Worm (Caenorhabditis elegans) whole organism, mixed stage, embryonic: Measurements from ENCODE around the gene srh-23.

Experiments used
- M03D4.4 ChIP-seq: sonication (generic microtip); optimal IDR thresholded peaks from 2 replicates; lab custom pipeline; 2017; ENCODE audit warnings: mild to moderate bottlenecking, missing genetic modification characterization, missing compliant biosample characterization
- blmp-1 ChIP-seq: fragments of 150-350 bp; optimal IDR thresholded peaks from 2 replicates; lab custom pipeline; 2014; ENCODE audit warnings: missing biosample characterization, missing genetic modification characterization
- ceh-39 ChIP-seq: fragments of 150-350 bp; optimal IDR thresholded peaks from 2 replicates; lab custom pipeline; 2014; ENCODE audit warnings: missing biosample characterization, missing genetic modification characterization
- ceh-43 ChIP-seq: fragments of 200-800 bp; sonication (Bioruptor generic); optimal IDR thresholded peaks from 2 replicates; lab custom pipeline; 2018; ENCODE audit warnings: mild to moderate bottlenecking, missing genetic modification characterization, moderate library complexity, missing compliant biosample characterization
- ceh-83 ChIP-seq: fragments of 200-800 bp; sonication (Bioruptor generic); optimal IDR thresholded peaks from 2 replicates; lab custom pipeline; 2018; ENCODE audit warnings: mild to moderate bottlenecking, missing genetic modification characterization, missing compliant biosample characterization
- ces-1 ChIP-seq: fragments of 150-350 bp; optimal IDR thresholded peaks from 2 replicates; lab custom pipeline; 2014; ENCODE audit warnings: missing biosample characterization, missing genetic modification reagents, missing genetic modification characterization
- cnd-1 ChIP-seq: fragments of 200-800 bp; sonication (Bioruptor generic); optimal IDR thresholded peaks from 2 replicates; lab custom pipeline; 2018; ENCODE audit warnings: mild to moderate bottlenecking, missing genetic modification characterization, missing compliant biosample characterization
- drap-1 ChIP-seq: fragments of 200-800 bp; sonication (Bioruptor generic); optimal IDR thresholded peaks from 3 replicates; lab custom pipeline; 2018; ENCODE audit warnings: mild to moderate bottlenecking, missing genetic modification characterization, missing compliant biosample characterization
- elt-1 ChIP-seq: sonication (generic microtip); optimal IDR thresholded peaks from 2 replicates; lab custom pipeline; 2017; ENCODE audit warnings: missing genetic modification characterization, mild to moderate bottlenecking, missing compliant biosample characterization, antibody characterized with exemption, moderate library complexity, borderline replicate concordance; ENCODE audit not compliant: insufficient read depth
- elt-3 ChIP-seq: fragments of 150-350 bp; optimal IDR thresholded peaks from 2 replicates; lab custom pipeline; 2014; ENCODE audit warnings: missing biosample characterization, missing genetic modification characterization
- flh-1 ChIP-seq: fragments of 200-800 bp; sonication (Bioruptor generic); optimal IDR thresholded peaks from 2 replicates; lab custom pipeline; 2018; ENCODE audit warnings: mild to moderate bottlenecking, missing genetic modification characterization, moderate library complexity, missing compliant biosample characterization
- hlh-1 ChIP-seq: fragments of 150-350 bp; optimal IDR thresholded peaks from 2 replicates; lab custom pipeline; 2014; ENCODE audit warnings: missing biosample characterization, missing genetic modification reagents, missing genetic modification characterization
- lin-32 ChIP-seq: fragments of 200-800 bp; sonication (Bioruptor generic); optimal IDR thresholded peaks from 2 replicates; lab custom pipeline; 2018; ENCODE audit warnings: mild to moderate bottlenecking, missing genetic modification characterization, missing compliant biosample characterization
- lsy-2 ChIP-seq: fragments of 150-350 bp; optimal IDR thresholded peaks from 2 replicates; lab custom pipeline; 2014; ENCODE audit warnings: missing biosample characterization, missing genetic modification characterization
- mep-1 ChIP-seq: fragments of 150-350 bp; optimal IDR thresholded peaks from 2 replicates; lab custom pipeline; 2017; ENCODE audit warnings: missing biosample characterization, missing genetic modification reagents, missing genetic modification characterization, inconsistent platforms
- mls-2 ChIP-seq: sonication (generic microtip); optimal IDR thresholded peaks from 2 replicates; lab custom pipeline; 2016; ENCODE audit warnings: mild to moderate bottlenecking, missing genetic modification characterization, moderate library complexity, missing compliant biosample characterization
- nhr-2 ChIP-seq: fragments of 150-350 bp; optimal IDR thresholded peaks from 2 replicates; lab custom pipeline; 2014; ENCODE audit warnings: missing biosample characterization, missing genetic modification characterization
- nhr-237 ChIP-seq: fragments of 150-350 bp; optimal IDR thresholded peaks from 2 replicates; lab custom pipeline; 2014; ENCODE audit warnings: missing biosample characterization, missing genetic modification characterization
- nhr-28 ChIP-seq: fragments of 150-350 bp; optimal IDR thresholded peaks from 2 replicates; lab custom pipeline; 2014; ENCODE audit warnings: missing biosample characterization, missing genetic modification characterization
- nhr-76 ChIP-seq: sonication (generic microtip); optimal IDR thresholded peaks from 2 replicates; lab custom pipeline; 2017; ENCODE audit warnings: missing biosample characterization, missing genetic modification characterization
- pha-4 ChIP-seq: fragments of 150-350 bp; optimal IDR thresholded peaks from 2 replicates; lab custom pipeline; 2018; ENCODE audit warnings: missing biosample characterization, missing genetic modification reagents, missing genetic modification characterization
- sem-2 ChIP-seq: fragments of 200-800 bp; sonication (Bioruptor generic); optimal IDR thresholded peaks from 2 replicates; lab custom pipeline; 2018; ENCODE audit warnings: mild to moderate bottlenecking, missing genetic modification characterization, missing compliant biosample characterization
- snpc-4 ChIP-seq: fragments of 150-350 bp; optimal IDR thresholded peaks from 2 replicates; lab custom pipeline; 2014; ENCODE audit warnings: missing biosample characterization, missing genetic modification characterization
- sptf-1 ChIP-seq: sonication (generic microtip); optimal IDR thresholded peaks from 2 replicates; lab custom pipeline; 2017; ENCODE audit warnings: mild to moderate bottlenecking, missing genetic modification characterization, moderate library complexity, missing compliant biosample characterization
- tbx-8 ChIP-seq: fragments of 200-800 bp; sonication (Bioruptor generic); optimal IDR thresholded peaks from 2 replicates; lab custom pipeline; 2018; ENCODE audit warnings: mild to moderate bottlenecking, missing genetic modification characterization, moderate library complexity, missing compliant biosample characterization
- unc-120 ChIP-seq: sonication (generic microtip); optimal IDR thresholded peaks from 2 replicates; lab custom pipeline; 2017; ENCODE audit warnings: missing genetic modification characterization, missing compliant biosample characterization; ENCODE audit not compliant: poor library complexity, severe bottlenecking
- unc-39 ChIP-seq: fragments of 150-350 bp; optimal IDR thresholded peaks from 2 replicates; lab custom pipeline; 2014; ENCODE audit warnings: missing biosample characterization, missing genetic modification characterization
- unc-62 ChIP-seq: fragments of 150-350 bp; optimal IDR thresholded peaks from 2 replicates; lab custom pipeline; 2014; ENCODE audit warnings: missing biosample characterization, missing genetic modification reagents, missing genetic modification characterization
- zip-8 ChIP-seq: fragments of 150-350 bp; optimal IDR thresholded peaks from 2 replicates; lab custom pipeline; 2014; ENCODE audit warnings: missing biosample characterization, missing genetic modification characterization

srh-23 gene

ce11 chrV:4964671-4965420 is 43.9 kb downstream of the srh-23 start:
- TF ChIP-seq zip-8 (tag; lab: Kevin White, UChicago) (peak; percentile 98), nhr-237 (no peak)

- TF ChIP-seq nhr-2 (tag; lab: Kevin White, UChicago) (no peak), nhr-76 (no peak), lin-32 (GFP tag; lab: Kevin White, UChicago) (no peak), sptf-1 (peak; percentile 21), ceh-43 (no peak), nhr-237 (no peak), unc-62 (peak; percentile 7), M03D4.4 (tag; lab: Kevin White, UChicago) (no peak), cnd-1 (no peak), elt-1 (peak; percentile 89), pha-4 (tag; lab: Kevin White, UChicago) (no peak), mep-1 (no peak), unc-120 (no peak), mls-2 (tag; lab: Kevin White, UChicago) (no peak), ceh-39 (tag; lab: Kevin White, UChicago) (no peak), ces-1 (no peak), snpc-4 (tag; lab: Kevin White, UChicago) (no peak), zip-8 (tag; lab: Kevin White, UChicago) (no peak), lsy-2 (tag; lab: Kevin White, UChicago) (no peak), nhr-28 (tag; lab: Kevin White, UChicago) (no peak)
- TF ChIP-seq, all 35 proteins: peak for 3
These were observed 44.9 kb downstream of the srh-23 start for ce11 chrV:4965790-4966189.

ce11 chrV:4967238-4967637 is 46.3 kb downstream of the srh-23 start:
- TF ChIP-seq cnd-1 (peak; percentile 28), ceh-43 (peak; percentile 71), unc-120 (peak; percentile 9), unc-62 (peak; percentile 20), nhr-2 (tag; lab: Kevin White, UChicago) (peak; percentile 52), tbx-8 (GFP tag; lab: Kevin White, UChicago) (no peak), unc-39 (tag; lab: Kevin White, UChicago) (peak; percentile 66), sptf-1 (peak; percentile 38), M03D4.4 (tag; lab: Kevin White, UChicago) (no peak), ces-1 (peak; percentile 96), flh-1 (GFP tag; lab: Kevin White, UChicago) (no peak), zip-8 (tag; lab: Kevin White, UChicago) (no peak), mls-2 (tag; lab: Kevin White, UChicago) (peak; percentile 57)

ce11 chrV:4968775-4969174 is 47.9 kb downstream of the srh-23 start:
- TF ChIP-seq unc-62: no peak
- TF ChIP-seq flh-1 (GFP tag; lab: Kevin White, UChicago): no peak
- TF ChIP-seq elt-1: peak; percentile 97
- no peak for TF ChIP-seq drap-1
- no peak for TF ChIP-seq ceh-43
- no peak for TF ChIP-seq pha-4 (tag; lab: Kevin White, UChicago)
- TF ChIP-seq hlh-1: peak; percentile 39
- TF ChIP-seq nhr-76: no peak
- TF ChIP-seq blmp-1 (tag; lab: Kevin White, UChicago): no peak
- no peak for TF ChIP-seq tbx-8 (GFP tag; lab: Kevin White, UChicago)
- TF ChIP-seq elt-3 (tag; lab: Kevin White, UChicago): no peak
- TF ChIP-seq cnd-1: no peak
- peak; percentile 47 for TF ChIP-seq nhr-2 (tag; lab: Kevin White, UChicago)
- TF ChIP-seq M03D4.4 (tag; lab: Kevin White, UChicago): no peak
- TF ChIP-seq ceh-83 (GFP tag; lab: Kevin White, UChicago): no peak
- TF ChIP-seq mep-1: no peak
- TF ChIP-seq lin-32 (GFP tag; lab: Kevin White, UChicago): peak; percentile 45

- TF ChIP-seq pha-4 (tag; lab: Kevin White, UChicago) (no peak), ceh-83 (GFP tag; lab: Kevin White, UChicago) (no peak), nhr-28 (tag; lab: Kevin White, UChicago) (no peak), nhr-2 (tag; lab: Kevin White, UChicago) (no peak), sem-2 (GFP tag; lab: Kevin White, UChicago) (no peak)
These were observed 48.6 kb downstream of the srh-23 start for ce11 chrV:4969503-4969902.
